Fruit fly (Drosophila melanogaster): ENCODE data around the gene CG15387.

Gene CG15387

dm6 chr2L:2177312-2177968, 48.7 kb downstream of the CG15387 start (continued):
- no peak for TF ChIP-seq HLH4C (GFP tag; IDR thresholded peaks at IDR 0.05; ENCODE audit: partially characterized antibody)
- no peak for TF ChIP-seq C15 (GFP tag; IDR thresholded peaks at IDR 0.05)
- peak; percentile 35 for TF ChIP-seq Dek (tag; optimal IDR thresholded peaks at IDR 0.05)
- peak; percentile 17 for TF ChIP-seq ewg (GFP tag; optimal IDR thresholded peaks at IDR 0.05)
- TF ChIP-seq pho (GFP tag; optimal IDR thresholded peaks at IDR 0.05): peak; percentile 72
- TF ChIP-seq fru (optimal IDR thresholded peaks at IDR 0.05): no peak
- TF ChIP-seq Abd-B (GFP tag; optimal IDR thresholded peaks at IDR 0.05): no peak
- TF ChIP-seq hth (optimal IDR thresholded peaks at IDR 0.05): no peak
- peak; percentile 59 for TF ChIP-seq CG1647 (GFP tag; optimal IDR thresholded peaks at IDR 0.05)
- no peak for TF ChIP-seq Ets97D (GFP tag; optimal IDR thresholded peaks at IDR 0.05)
- TF ChIP-seq insv (GFP tag; optimal IDR thresholded peaks at IDR 0.05): no peak
- 0 out of 2 replicates have a peak, but pooled peaks have one; percentile 27 for TF ChIP-seq peb (GFP tag; IDR thresholded peaks at IDR 0.05)
- no peak for TF ChIP-seq ato (GFP tag; IDR thresholded peaks at IDR 0.05; ENCODE audit: partially characterized antibody)
- TF ChIP-seq CG13123 (GFP tag; optimal IDR thresholded peaks at IDR 0.05): peak; percentile 1
- TF ChIP-seq dm (GFP tag; optimal IDR thresholded peaks at IDR 0.05): no peak
- peak; percentile 13; the same call in 1 of the 2 replicates for TF ChIP-seq MBD-R2 (GFP tag; IDR thresholded peaks at IDR 0.05)
- no peak for TF ChIP-seq prd (optimal IDR thresholded peaks at IDR 0.05)
- peak; percentile 56 for TF ChIP-seq prd (GFP tag; IDR thresholded peaks at IDR 0.05)
- TF ChIP-seq CG8478 (optimal IDR thresholded peaks at IDR 0.05): no peak
- TF ChIP-seq B-H2 (GFP tag; optimal IDR thresholded peaks at IDR 0.05): no peak
- peak in 1 of 3 experiments; percentile 5 for TF ChIP-seq lola (GFP tag; optimal IDR thresholded peaks at IDR 0.05)
- 0 out of 2 replicates have a peak, but pooled peaks have one; percentile 25 for TF ChIP-seq CG6689 (GFP tag; IDR thresholded peaks at IDR 0.05)
- peak; percentile 43 for TF ChIP-seq Fer1 (GFP tag; optimal IDR thresholded peaks at IDR 0.05)
- TF ChIP-seq Dip3 (GFP tag; optimal IDR thresholded peaks at IDR 0.05): peak; percentile 43
- peak; percentile 61 for TF ChIP-seq grau (tag; optimal IDR thresholded peaks at IDR 0.05)
- no peak for TF ChIP-seq CG31365 (tag; optimal IDR thresholded peaks at IDR 0.05)
- TF ChIP-seq CG33557 (GFP tag; optimal IDR thresholded peaks at IDR 0.05): no peak
- no peak for TF ChIP-seq CG7271 (tag; optimal IDR thresholded peaks at IDR 0.05)
- TF ChIP-seq fu2 (GFP tag; optimal IDR thresholded peaks at IDR 0.05): no peak
- TF ChIP-seq CG11723 (GFP tag; optimal IDR thresholded peaks at IDR 0.05): no peak
- no peak for TF ChIP-seq CG4360 (GFP tag; IDR thresholded peaks at IDR 0.05)
- no peak for TF ChIP-seq pita (GFP tag; optimal IDR thresholded peaks at IDR 0.05)
- TF ChIP-seq CkIIα-i1 (GFP tag; IDR thresholded peaks at IDR 0.05): no peak
- no peak for TF ChIP-seq CG6272 (GFP tag; IDR thresholded peaks at IDR 0.05)
- TF ChIP-seq PHDP (tag; optimal IDR thresholded peaks at IDR 0.05): peak; percentile 50
- no peak for TF ChIP-seq MTF-1 (GFP tag; optimal IDR thresholded peaks at IDR 0.05; ENCODE audit: borderline replicate concordance)
- peak; percentile 30 for TF ChIP-seq slou (GFP tag; optimal IDR thresholded peaks at IDR 0.05)
- no peak for TF ChIP-seq Dp (GFP tag; optimal IDR thresholded peaks at IDR 0.05)
- no peak for TF ChIP-seq ap (GFP tag; IDR thresholded peaks at IDR 0.05)
- no peak for TF ChIP-seq pum (GFP tag; optimal IDR thresholded peaks at IDR 0.05)
- peak; percentile 23 for TF ChIP-seq lab (GFP tag; optimal IDR thresholded peaks at IDR 0.05)
- TF ChIP-seq CG32532 (GFP tag; IDR thresholded peaks at IDR 0.05): peak; percentile 61
- TF ChIP-seq Sox100B (GFP tag; optimal IDR thresholded peaks at IDR 0.05): peak; percentile 40
- TF ChIP-seq CG10366 (GFP tag; IDR thresholded peaks at IDR 0.05): no peak; the same call in 1 of the 2 replicates
- no peak for TF ChIP-seq GATAe (GFP tag; conservative IDR thresholded peaks at IDR 0.05)
- TF ChIP-seq luna (GFP tag; optimal IDR thresholded peaks at IDR 0.05): no peak
- no peak for TF ChIP-seq CG6765 (GFP tag; optimal IDR thresholded peaks at IDR 0.05)
- TF ChIP-seq fd102C (GFP tag; optimal IDR thresholded peaks at IDR 0.05): no peak
- TF ChIP-seq her (GFP tag; optimal IDR thresholded peaks at IDR 0.05): peak; percentile 23
- no peak for TF ChIP-seq tin (GFP tag; optimal IDR thresholded peaks at IDR 0.05)
- TF ChIP-seq CG3163 (GFP tag; optimal IDR thresholded peaks at IDR 0.05): no peak

Data from whole organism, embryonic.